Worm (Caenorhabditis elegans) whole organism, L3 larva: ENCODE results near the gene aco-1.

ENCODE experiments used
- ZK546.5 ChIP-seq: sonication (generic microtip); optimal IDR thresholded peaks from 2 replicates; lab custom pipeline; 2017; ENCODE audit warnings: missing biosample characterization, missing genetic modification characterization
- ama-1 ChIP-seq: fragments of 150-350 bp; optimal IDR thresholded peaks from 2 replicates; lab custom pipeline; 2018
- daf-12 ChIP-seq: fragments of 150-350 bp; optimal IDR thresholded peaks from 2 replicates; lab custom pipeline; 2014; ENCODE audit warnings: missing biosample characterization, missing genetic modification reagents, missing genetic modification characterization
- egl-5 ChIP-seq: fragments of 150-350 bp; optimal IDR thresholded peaks from 2 replicates; lab custom pipeline; 2017; ENCODE audit warnings: missing biosample characterization, missing genetic modification reagents, missing genetic modification characterization, inconsistent platforms
- elt-2 ChIP-seq: sonication (generic microtip); optimal IDR thresholded peaks from 2 replicates; lab custom pipeline; 2016; ENCODE audit warnings: missing genetic modification reagents, mild to moderate bottlenecking, missing genetic modification characterization, missing compliant biosample characterization
- elt-3 ChIP-seq, 3 experiments: fragments of 150-350 bp in 1 of 3; sonication (generic microtip) in 2 of 3; optimal IDR thresholded peaks; 2 replicates in 2 of 3; 4 replicates in 1 of 3; lab custom pipeline; 2014 to 2017; ENCODE audit warnings: missing biosample characterization in 3 of 3, missing genetic modification characterization in 3 of 3
- fkh-10 ChIP-seq: sonication (generic microtip); optimal IDR thresholded peaks from 2 replicates; lab custom pipeline; 2017; ENCODE audit warnings: missing biosample characterization, missing genetic modification reagents, missing genetic modification characterization
- nhr-12 ChIP-seq: fragments of 150-350 bp; optimal IDR thresholded peaks from 2 replicates; lab custom pipeline; 2014; ENCODE audit warnings: missing biosample characterization, missing genetic modification characterization
- nhr-237 ChIP-seq: fragments of 150-350 bp; optimal IDR thresholded peaks from 2 replicates; lab custom pipeline; 2014; ENCODE audit warnings: missing biosample characterization, missing genetic modification characterization
- pha-4 ChIP-seq: fragments of 150-350 bp; optimal IDR thresholded peaks from 2 replicates; lab custom pipeline; 2014; ENCODE audit warnings: missing biosample characterization, missing genetic modification reagents, missing genetic modification characterization
- pqm-1 ChIP-seq: fragments of 150-350 bp; optimal IDR thresholded peaks from 2 replicates; lab custom pipeline; 2017; ENCODE audit warnings: missing biosample characterization, missing genetic modification characterization, inconsistent platforms
- sea-2 ChIP-seq: fragments of 150-350 bp; sonication (generic microtip); optimal IDR thresholded peaks from 4 replicates; lab custom pipeline; 2014; ENCODE audit warnings: missing biosample characterization, missing genetic modification reagents, missing genetic modification characterization
- unc-62 ChIP-seq: fragments of 150-350 bp; sonication (generic microtip); optimal IDR thresholded peaks from 4 replicates; lab custom pipeline; 2014; ENCODE audit warnings: missing biosample characterization, missing genetic modification reagents, missing genetic modification characterization
- ztf-4 ChIP-seq: fragments of 150-350 bp; optimal IDR thresholded peaks from 2 replicates; lab custom pipeline; 2014; ENCODE audit warnings: missing biosample characterization, missing genetic modification characterization

ce11 chrX:11392924-11393323 is 53.2 kb downstream of the aco-1 start, which contains the start of gene prx-12:
- TF ChIP-seq ama-1 (lab: Kevin White, UChicago) (no peak), pha-4 (tag; lab: Kevin White, UChicago) (no peak), ZK546.5 (tag; lab: Kevin White, UChicago) (no peak), elt-2 (tag; lab: Kevin White, UChicago) (peak; percentile 76), elt-3 (tag; optimal IDR thresholded peaks at IDR 0.05; lab: Kevin White, UChicago) (peak in 1 of 3 experiments; percentile 9), fkh-10 (no peak), nhr-237 (tag; lab: Kevin White, UChicago) (no peak), daf-12 (tag; lab: Kevin White, UChicago) (no peak), ztf-4 (tag; lab: Kevin White, UChicago) (no peak), pqm-1 (peak; percentile 61), egl-5 (tag; lab: Kevin White, UChicago) (no peak), nhr-12 (no peak), unc-62 (GFP tag; lab: Kevin White, UChicago) (no peak), sea-2 (no peak)
